Fruit fly (Drosophila melanogaster): ENCODE data around the gene CG45676.

dm6 chr3R:11370333-11370732, 48.4 kb upstream of the CG45676 start:
- TF ChIP-seq usp (GFP tag; optimal IDR thresholded peaks at IDR 0.05): no peak
- no peak for TF ChIP-seq Dll (optimal IDR thresholded peaks at IDR 0.05)
- TF ChIP-seq CG8478 (optimal IDR thresholded peaks at IDR 0.05): no peak
